Worm (Caenorhabditis elegans): ENCODE data around the gene cyn-9.

The cyn-9 gene

DNA sequence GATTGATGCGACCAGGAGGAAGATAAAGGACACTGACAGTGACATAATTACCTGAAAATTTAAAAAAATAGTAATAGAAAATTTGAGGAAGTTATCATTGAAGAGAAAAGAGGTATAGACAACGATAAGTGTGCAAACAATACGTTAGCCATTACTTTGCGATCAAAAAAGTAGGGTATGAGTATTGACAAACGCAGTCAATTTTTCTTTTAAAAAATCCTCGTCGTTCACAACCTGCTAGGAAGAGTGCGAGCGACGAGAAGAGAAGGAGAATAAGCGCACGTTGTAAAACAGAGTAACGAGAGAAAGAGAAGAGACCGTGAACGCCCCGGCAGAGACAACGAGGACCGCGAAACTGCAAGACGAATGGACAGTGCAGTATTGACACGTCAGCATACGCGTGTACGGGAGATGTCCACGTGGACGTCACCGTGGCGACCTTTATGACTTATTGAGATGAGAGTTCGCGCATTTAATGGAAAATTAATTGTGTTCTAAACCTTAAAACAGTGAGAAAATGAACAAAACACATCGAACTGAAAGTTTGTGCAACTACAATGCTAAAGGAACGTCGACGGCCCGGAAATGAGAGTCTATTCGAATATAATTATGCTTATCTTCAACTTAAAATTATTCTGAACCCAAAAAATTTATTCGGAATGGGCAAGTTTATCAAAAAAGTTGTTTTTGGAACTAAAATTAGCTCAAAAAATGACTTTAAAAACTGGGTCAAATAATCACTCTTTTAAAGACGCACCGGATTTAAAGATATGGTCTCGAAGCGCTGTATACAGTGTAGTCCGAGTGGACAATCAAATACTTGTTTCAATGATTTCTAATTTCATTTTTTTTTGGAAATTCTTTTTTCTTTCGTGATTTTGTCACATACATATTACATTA is 2.2 kb upstream of the cyn-9 start, which contains the start of the genes pdi-1 and C14B1.2 (continued):
- TF ChIP-seq snpc-4 (GFP tag; optimal IDR thresholded peaks at IDR 0.05) (no peak), snpc-4 (tag; optimal IDR thresholded peaks at IDR 0.05) (peak in 2 of 4 experiments; percentile 28 to 35), F22D6.2 (tag; optimal IDR thresholded peaks at IDR 0.05) (no peak), hmg-1.2 (GFP tag; IDR thresholded peaks at IDR 0.05) (peak; percentile 56), zfh-2 (GFP tag; conservative IDR thresholded peaks at IDR 0.05) (peak; percentile 84), F33H1.4 (GFP tag; IDR thresholded peaks at IDR 0.05) (peak; percentile 56), F57C9.4 (tag; optimal IDR thresholded peaks at IDR 0.05) (no peak), D2030.7 (GFP tag; IDR thresholded peaks at IDR 0.05) (peak; percentile 18; the same call in 1 of the 2 replicates), ama-1 (optimal IDR thresholded peaks at IDR 0.05) (peak; percentile 29), ama-1 (GFP tag; optimal IDR thresholded peaks at IDR 0.05) (no peak), rcor-1 (GFP tag; IDR thresholded peaks at IDR 0.05) (peak; percentile 29; the same call in 1 of the 2 replicates), lin-26 (GFP tag; IDR thresholded peaks at IDR 0.05) (peak; percentile 53; the same call in 1 of the 2 replicates), lin-40 (tag; optimal IDR thresholded peaks at IDR 0.05) (peak; percentile 51), attf-6 (GFP tag; IDR thresholded peaks at IDR 0.05) (0 out of 2 replicates have a peak, but pooled peaks have one; percentile 12), attf-5 (GFP tag; optimal IDR thresholded peaks at IDR 0.05) (peak; percentile 84), madf-3 (GFP tag; IDR thresholded peaks at IDR 0.05) (0 out of 2 replicates have a peak, but pooled peaks have one; percentile 51), ets-4 (GFP tag; optimal IDR thresholded peaks at IDR 0.05) (peak; percentile 30), mcd-1 (GFP tag; IDR thresholded peaks at IDR 0.05) (peak; percentile 52), snpc-1.3 (tag; optimal IDR thresholded peaks at IDR 0.05; ENCODE audit: insufficient read depth) (no peak), let-607 (tag; optimal IDR thresholded peaks at IDR 0.05) (peak; percentile 99), nfya-2 (GFP tag; IDR thresholded peaks at IDR 0.05) (no peak), repo-1 (tag; optimal IDR thresholded peaks at IDR 0.05) (no peak), rpc-1 (optimal IDR thresholded peaks at IDR 0.05) (no peak), rpc-1 (tag; optimal IDR thresholded peaks at IDR 0.05) (no peak), nhr-90 (tag; optimal IDR thresholded peaks at IDR 0.05) (peak; percentile 45), nhr-120 (GFP tag; IDR thresholded peaks at IDR 0.05) (no peak), madf-6 (GFP tag; IDR thresholded peaks at IDR 0.05) (peak; percentile 13; the same call in 1 of the 2 replicates), rec-8 (tag; optimal IDR thresholded peaks at IDR 0.05) (no peak), nhr-80 (tag; optimal IDR thresholded peaks at IDR 0.05) (peak; percentile 91), sea-2 (GFP tag; IDR thresholded peaks at IDR 0.05) (no peak), ztf-26 (tag; optimal IDR thresholded peaks at IDR 0.05) (peak; percentile 52), dox-1 (GFP tag; IDR thresholded peaks at IDR 0.05) (peak; percentile 85), bed-2 (GFP tag; IDR thresholded peaks at IDR 0.05) (no peak), F37B4.10 (GFP tag; IDR thresholded peaks at IDR 0.05) (0 out of 2 replicates have a peak, but pooled peaks have one; percentile 22)

DNA sequence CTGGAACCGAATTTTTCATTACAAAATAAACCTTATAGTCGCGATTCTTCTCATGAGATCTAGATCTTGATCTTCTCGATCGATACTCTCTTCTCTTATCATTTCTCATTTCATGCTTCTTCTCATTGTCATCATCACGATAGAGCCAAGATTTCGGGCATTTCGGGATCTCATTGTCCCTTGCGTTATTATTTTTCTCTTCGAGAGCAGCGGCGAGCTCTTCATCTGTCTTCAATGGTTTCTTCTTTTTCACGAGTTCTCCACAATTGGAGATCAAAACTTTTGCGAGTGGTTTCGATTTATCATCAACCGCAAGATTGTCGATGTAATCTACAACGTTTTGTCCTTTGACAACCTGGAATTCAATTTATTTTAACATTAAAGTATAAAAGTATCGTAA is 1.1 kb downstream of the cyn-9 start:
- no peak for TF ChIP-seq nfya-2 (GFP tag; IDR thresholded peaks at IDR 0.05)
- no peak for TF ChIP-seq snpc-3.4 (tag; optimal IDR thresholded peaks at IDR 0.05)
- no peak for TF ChIP-seq hlh-26 (GFP tag; conservative IDR thresholded peaks at IDR 0.05)
- TF ChIP-seq bed-2 (GFP tag; IDR thresholded peaks at IDR 0.05) = no peak
- no peak for TF ChIP-seq nhr-80 (tag; optimal IDR thresholded peaks at IDR 0.05)
- no peak for TF ChIP-seq F49E8.2 (tag; optimal IDR thresholded peaks at IDR 0.05; ENCODE audit: insufficient read depth)
- no peak for TF ChIP-seq nhr-90 (tag; optimal IDR thresholded peaks at IDR 0.05)
